Worm (Caenorhabditis elegans): ENCODE data around the gene ugt-33.

The ugt-33 gene

DNA sequence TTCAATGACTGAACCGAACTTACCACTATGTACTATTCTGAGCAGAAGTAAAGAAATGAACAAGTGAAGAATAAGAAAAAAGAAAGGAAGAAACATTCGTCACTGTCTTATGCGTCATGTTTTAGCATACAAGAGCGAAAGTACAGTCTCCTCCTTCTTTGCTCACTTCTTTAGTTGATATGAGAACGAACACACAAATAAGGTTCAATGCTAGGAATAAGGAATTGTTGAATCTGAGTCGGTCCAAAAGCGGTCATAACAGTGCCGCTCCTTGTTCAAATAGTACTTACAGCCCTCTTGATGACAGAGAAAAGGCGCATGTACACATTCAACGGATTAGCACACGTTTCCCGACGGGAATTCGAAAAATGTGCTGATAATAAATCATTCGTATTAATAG is 45.9 kb downstream of the ugt-33 start, which contains the start of gene F25D1.8:
F25D1.8 (plus strand) TSS at position 301 of the 400 bp plus-strand sequence.
- TF ChIP-seq sem-4 (tag; optimal IDR thresholded peaks at IDR 0.05), result no peak
- no peak for TF ChIP-seq unc-62 (GFP tag; optimal IDR thresholded peaks at IDR 0.05)
- TF ChIP-seq skn-1 (tag; optimal IDR thresholded peaks at IDR 0.05), result no peak
- no peak for TF ChIP-seq zag-1 (tag; optimal IDR thresholded peaks at IDR 0.05)
- no peak for TF ChIP-seq ceh-16 (tag; optimal IDR thresholded peaks at IDR 0.05)
- no peak for TF ChIP-seq R02D3.7 (tag; optimal IDR thresholded peaks at IDR 0.05)
- TF ChIP-seq elt-1 (tag; optimal IDR thresholded peaks at IDR 0.05), result no peak

- TF ChIP-seq blmp-1 (tag; optimal IDR thresholded peaks at IDR 0.05; ENCODE audit: insufficient read depth), result no peak
- no peak for TF ChIP-seq unc-62 (GFP tag; optimal IDR thresholded peaks at IDR 0.05)
- TF ChIP-seq peb-1 (tag; optimal IDR thresholded peaks at IDR 0.05), result no peak
- TF ChIP-seq ztf-1 (GFP tag; conservative IDR thresholded peaks at IDR 0.05), result no peak
- TF ChIP-seq aly-2 (tag; optimal IDR thresholded peaks at IDR 0.05), result no peak
Observed at ce11 chrV:10540024-10540423, 46.8 kb downstream of the ugt-33 start, which contains the start of gene degt-1. TSS of gene degt-1 (plus strand) at chrV:10540324.

Data from whole organism, L2 larva.